Fruit fly (Drosophila melanogaster) whole organism, embryonic: Measurements from ENCODE around the gene Cyt-c1L.

ENCODE experiments used
- Aef1 ChIP-seq: fragments of 200-800 bp; sonication (Bioruptor generic); IDR thresholded peaks from 3 replicates; pipeline ENCODE4 v1.3.6; 2022; ENCODE audit warnings: missing biosample characterization, missing genetic modification characterization
- Atf3 ChIP-seq: fragments of 200-800 bp; sonication (Bioruptor generic); optimal IDR thresholded peaks from 3 replicates; lab custom pipeline; 2016; ENCODE audit warnings: missing biosample characterization, missing genetic modification characterization
- BtbVII ChIP-seq: fragments of 200-800 bp; sonication (Bioruptor generic); optimal IDR thresholded peaks from 3 replicates; lab custom pipeline; 2017; ENCODE audit warnings: missing biosample characterization, mild to moderate bottlenecking, missing genetic modification characterization
- CG10431 ChIP-seq: fragments of 200-800 bp; sonication (Bioruptor generic); optimal IDR thresholded peaks from 3 replicates; lab custom pipeline; 2018; ENCODE audit warnings: missing biosample characterization, mild to moderate bottlenecking, missing genetic modification characterization
- CG11398 ChIP-seq: fragments of 200-800 bp; sonication (Bioruptor generic); optimal IDR thresholded peaks from 2 replicates; lab custom pipeline; 2016; ENCODE audit warnings: missing biosample characterization, missing genetic modification characterization
- CG12104 ChIP-seq: fragments of 200-800 bp; sonication (Bioruptor generic); optimal IDR thresholded peaks from 3 replicates; lab custom pipeline; 2016; ENCODE audit warnings: missing biosample characterization, missing genetic modification characterization
- CG14965 ChIP-seq: fragments of 200-800 bp; sonication (Bioruptor generic); optimal IDR thresholded peaks from 2 replicates; lab custom pipeline; 2016; ENCODE audit warnings: missing biosample characterization, missing genetic modification characterization, borderline replicate concordance
- CG15269 ChIP-seq: fragments of 200-800 bp; sonication (Bioruptor generic); optimal IDR thresholded peaks from 2 replicates; lab custom pipeline; 2018; ENCODE audit warnings: missing biosample characterization, mild to moderate bottlenecking, missing genetic modification characterization, moderate library complexity
- CG18619 ChIP-seq: fragments of 200-800 bp; sonication (Bioruptor generic); optimal IDR thresholded peaks from 3 replicates; lab custom pipeline; 2017; ENCODE audit warnings: missing biosample characterization, mild to moderate bottlenecking, missing genetic modification characterization
- CG31365 ChIP-seq: fragments of 200-800 bp; sonication (Bioruptor generic); optimal IDR thresholded peaks from 2 replicates; lab custom pipeline; 2018; ENCODE audit warnings: missing biosample characterization, mild to moderate bottlenecking, missing genetic modification characterization
- CG3281 ChIP-seq: fragments of 200-800 bp; sonication (Bioruptor generic); optimal IDR thresholded peaks from 3 replicates; lab custom pipeline; 2017; ENCODE audit warnings: missing biosample characterization, mild to moderate bottlenecking, missing genetic modification characterization
- CG6272 ChIP-seq: fragments of 200-800 bp; sonication (Bioruptor generic); IDR thresholded peaks from 2 replicates; pipeline ENCODE4 v1.3.6; 2022; ENCODE audit warnings: missing biosample characterization, missing genetic modification characterization
- CG9932 ChIP-seq: fragments of 200-800 bp; sonication (Bioruptor generic); IDR thresholded peaks from 2 replicates; pipeline ENCODE4 v1.3.6; 2022; ENCODE audit warnings: missing biosample characterization, missing genetic modification characterization
- CkIIα-i1 ChIP-seq: fragments of 200-800 bp; sonication (Bioruptor generic); IDR thresholded peaks from 2 replicates; pipeline ENCODE4 v1.3.6; 2022; ENCODE audit warnings: missing biosample characterization, missing genetic modification characterization
- PHDP ChIP-seq: fragments of 200-800 bp; sonication (Bioruptor generic); optimal IDR thresholded peaks from 3 replicates; lab custom pipeline; 2018; ENCODE audit warnings: missing biosample characterization, mild to moderate bottlenecking, missing genetic modification characterization, moderate library complexity
- aop ChIP-seq: fragments of 200-800 bp; sonication (Bioruptor generic); IDR thresholded peaks from 2 replicates; pipeline ENCODE4 v1.3.6; 2022; ENCODE audit warnings: missing biosample characterization, missing genetic modification characterization
- caup ChIP-seq: fragments of 200-800 bp; sonication (Bioruptor generic); optimal IDR thresholded peaks from 3 replicates; lab custom pipeline; 2017; ENCODE audit warnings: missing biosample characterization, mild to moderate bottlenecking, missing genetic modification characterization, moderate library complexity; ENCODE audit not compliant: severe bottlenecking
- cwo ChIP-seq: fragments of 200-800 bp; sonication (Bioruptor generic); optimal IDR thresholded peaks from 3 replicates; lab custom pipeline; 2017; ENCODE audit warnings: missing biosample characterization, missing genetic modification characterization, mild to moderate bottlenecking, moderate library complexity, missing genetic modification reagents
- gt ChIP-seq: fragments of 200-800 bp; sonication (Bioruptor generic); IDR thresholded peaks from 2 replicates; pipeline ENCODE4 v1.3.6; 2022; ENCODE audit warnings: missing biosample characterization, missing genetic modification characterization
- pfk ChIP-seq: fragments of 200-800 bp; sonication (Bioruptor generic); optimal IDR thresholded peaks from 2 replicates; lab custom pipeline; 2018; ENCODE audit warnings: missing biosample characterization, mild to moderate bottlenecking, missing genetic modification characterization, moderate library complexity
- psq ChIP-seq: fragments of 200-800 bp; sonication (Bioruptor generic); optimal IDR thresholded peaks from 2 replicates; lab custom pipeline; 2017; ENCODE audit warnings: missing biosample characterization, missing genetic modification characterization
- row ChIP-seq: fragments of 200-800 bp; sonication (Bioruptor generic); IDR thresholded peaks from 3 replicates; pipeline ENCODE4 v1.3.6; 2022; ENCODE audit warnings: missing biosample characterization, missing genetic modification characterization
- so ChIP-seq: fragments of 200-800 bp; sonication (Bioruptor generic); IDR thresholded peaks from 3 replicates; pipeline ENCODE4 v1.3.6; 2022; ENCODE audit warnings: missing biosample characterization, missing genetic modification characterization

Cyt-c1L gene

DNA sequence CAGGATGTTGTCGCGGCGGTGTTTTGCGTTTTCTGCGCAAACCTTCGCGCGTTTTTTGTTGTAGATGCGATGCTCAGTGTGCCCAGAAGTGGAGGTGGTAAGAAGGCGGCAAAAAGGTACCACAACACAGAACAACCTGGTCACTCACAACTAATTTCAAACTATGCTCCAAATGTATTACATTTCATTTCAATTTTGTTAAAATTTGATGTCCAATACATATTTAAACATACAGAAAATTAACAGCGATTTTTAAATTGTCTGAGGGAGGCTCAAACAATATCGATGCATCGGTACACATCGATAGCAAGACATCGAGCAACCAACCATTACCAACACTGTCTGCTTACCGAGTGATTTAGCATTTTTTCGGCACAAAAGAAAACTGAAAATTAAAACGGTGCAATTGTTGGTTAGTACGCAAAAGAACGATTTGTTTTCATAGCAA, 50.7 kb downstream of the Cyt-c1L start, which contains the start of the genes Slbp and Rpn2 (continued):
- TF ChIP-seq cwo (GFP tag; lab: Kevin White, UChicago): no peak
- peak; percentile 29 for TF ChIP-seq CG12104 (GFP tag; lab: Kevin White, UChicago)
- no peak for TF ChIP-seq Aef1 (GFP tag; lab: Robert Waterston, UW)
- TF ChIP-seq row: peak; percentile 58; the same call in 2 of the 3 replicates
- no peak for TF ChIP-seq CkIIα-i1 (GFP tag; lab: Robert Waterston, UW)
- no peak for TF ChIP-seq Atf3
- TF ChIP-seq so (GFP tag; lab: Robert Waterston, UW): 0 out of 3 replicates have a peak, but pooled peaks have one; percentile 46
- peak; percentile 74 for TF ChIP-seq CG9932 (GFP tag; lab: Robert Waterston, UW)
- no peak for TF ChIP-seq aop (GFP tag; lab: Robert Waterston, UW)
- no peak for TF ChIP-seq BtbVII (GFP tag; lab: Kevin White, UChicago)
- no peak for TF ChIP-seq CG14965 (GFP tag; lab: Kevin White, UChicago)
- TF ChIP-seq CG3281 (GFP tag; lab: Kevin White, UChicago): peak; percentile 20
- TF ChIP-seq CG18619: no peak
- TF ChIP-seq PHDP (tag; lab: Kevin White, UChicago): peak; percentile 19
- TF ChIP-seq CG10431 (GFP tag; lab: Kevin White, UChicago): no peak
- TF ChIP-seq pfk (GFP tag; lab: Kevin White, UChicago): no peak
- TF ChIP-seq CG31365 (tag; lab: Kevin White, UChicago): no peak
- no peak for TF ChIP-seq psq (GFP tag; lab: Kevin White, UChicago)
- TF ChIP-seq gt (GFP tag; lab: Robert Waterston, UW): no peak
- TF ChIP-seq CG11398: no peak
- TF ChIP-seq CG15269: no peak
- no peak for TF ChIP-seq CG6272 (GFP tag; lab: Robert Waterston, UW)
- TF ChIP-seq caup (GFP tag; lab: Kevin White, UChicago): peak; percentile 10
